Worm (Caenorhabditis elegans) whole organism, L4/young adult: ENCODE data around the gene F10G7.5.

Experiments used
- W03F9.2 ChIP-seq: fragments of 150-350 bp; optimal IDR thresholded peaks from 2 replicates; lab custom pipeline; 2014; ENCODE audit warnings: missing biosample characterization, missing genetic modification characterization
- dao-5 ChIP-seq: sonication (generic microtip); optimal IDR thresholded peaks from 2 replicates; lab custom pipeline; 2016; ENCODE audit warnings: missing genotype, missing genetic modification characterization, moderate library complexity, missing compliant biosample characterization
- him-1 ChIP-seq: sonication (generic microtip); optimal IDR thresholded peaks from 2 replicates; lab custom pipeline; 2016; ENCODE audit warnings: missing genotype, missing genetic modification reagents, missing genetic modification characterization, missing compliant biosample characterization

F10G7.5 gene

ce11 chrII:4674188-4674587, 19.0 kb upstream of the F10G7.5 start:
- no peak for TF ChIP-seq dao-5 (tag; lab: Kevin White, UChicago)
- no peak for TF ChIP-seq him-1 (tag; lab: Kevin White, UChicago)
- TF ChIP-seq W03F9.2, result no peak

- TF ChIP-seq dao-5 (tag; lab: Kevin White, UChicago), result no peak
- TF ChIP-seq him-1 (tag; lab: Kevin White, UChicago), result no peak
- no peak for TF ChIP-seq W03F9.2
These were observed 17.7 kb upstream of the F10G7.5 start, which contains the start of gene T05A7.3 for ce11 chrII:4675481-4675880. TSS of gene T05A7.3 (plus strand) at chrII:4675781.

ce11 chrII:4676241-4676640, 17.0 kb upstream of the F10G7.5 start:
- TF ChIP-seq dao-5 (tag; lab: Kevin White, UChicago) (no peak), W03F9.2 (no peak), him-1 (tag; lab: Kevin White, UChicago) (no peak)

ce11 chrII:4677916-4678315, 15.3 kb upstream of the F10G7.5 start, which contains the start of gene T05A7.1:
TSS of gene T05A7.1 (plus strand) at chrII:4678216.
- no peak for TF ChIP-seq W03F9.2

ce11 chrII:4681391-4681790, 11.8 kb upstream of the F10G7.5 start, which contains the start of gene T05A7.7:
TSS of gene T05A7.7 (minus strand) at chrII:4681491.
- TF ChIP-seq him-1 (tag; lab: Kevin White, UChicago) (no peak), W03F9.2 (no peak), dao-5 (tag; lab: Kevin White, UChicago) (no peak)

ce11 chrII:4683693-4684092, 9.5 kb upstream of the F10G7.5 start, which contains the start of gene sre-40:
TSS of gene sre-40 (minus strand) at chrII:4683793.
- TF ChIP-seq W03F9.2, result no peak

ce11 chrII:4684852-4685251, 8.4 kb upstream of the F10G7.5 start:
- TF ChIP-seq W03F9.2 (no peak), him-1 (tag; lab: Kevin White, UChicago) (no peak), dao-5 (tag; lab: Kevin White, UChicago) (no peak)

- TF ChIP-seq dao-5 (tag; lab: Kevin White, UChicago) (no peak), him-1 (tag; lab: Kevin White, UChicago) (no peak), W03F9.2 (no peak)
These were observed 6.3 kb upstream of the F10G7.5 start, which contains the start of gene sre-39 for ce11 chrII:4686941-4687340. TSS of gene sre-39 (plus strand) at chrII:4687241.

ce11 chrII:4689477-4689876, 3.7 kb upstream of the F10G7.5 start, which contains the start of gene F10G7.12:
TSS of gene F10G7.12 (plus strand) at chrII:4689777.
- TF ChIP-seq him-1 (tag; lab: Kevin White, UChicago) (no peak), dao-5 (tag; lab: Kevin White, UChicago) (no peak), W03F9.2 (no peak)

- no peak for TF ChIP-seq W03F9.2
- TF ChIP-seq dao-5 (tag; lab: Kevin White, UChicago), result no peak
- TF ChIP-seq him-1 (tag; lab: Kevin White, UChicago), result no peak
These were observed 2.8 kb downstream of the F10G7.5 start for ce11 chrII:4696055-4696454.

- peak; percentile 61 for TF ChIP-seq W03F9.2
- TF ChIP-seq dao-5 (tag; lab: Kevin White, UChicago), result no peak
- no peak for TF ChIP-seq him-1 (tag; lab: Kevin White, UChicago)
These were observed 5.1 kb downstream of the F10G7.5 start, which contains the start of the genes rpn-5 and scc-1 for ce11 chrII:4698266-4698771. TSS of gene rpn-5 (minus strand) at chrII:4698427. TSS of gene scc-1 (plus strand) at chrII:4698721.

ce11 chrII:4701482-4702119, 8.4 kb downstream of the F10G7.5 start, which contains the start of gene unc-85:
TSS of gene unc-85 (plus strand) at chrII:4702069.
- TF ChIP-seq W03F9.2 (peak; percentile 8), him-1 (tag; lab: Kevin White, UChicago) (peak; percentile 34)

- TF ChIP-seq dao-5 (tag; lab: Kevin White, UChicago) (no peak), W03F9.2 (no peak), him-1 (tag; lab: Kevin White, UChicago) (no peak)
These were observed 9.8 kb downstream of the F10G7.5 start for ce11 chrII:4703011-4703410.

ce11 chrII:4706359-4706871, 13.2 kb downstream of the F10G7.5 start, which contains the start of the genes F10G7.9 and tsn-1:
TSS of gene F10G7.9 (minus strand) at chrII:4706485.
TSS of gene tsn-1 (plus strand) at chrII:4706821.
- peak; percentile 88 for TF ChIP-seq W03F9.2
- no peak for TF ChIP-seq dao-5 (tag; lab: Kevin White, UChicago)
